Fruit fly (Drosophila melanogaster): ENCODE results near the gene cdm.

The cdm gene

dm6 chr3R:18223434-18223833 is 40.2 kb upstream of the cdm start, which contains the start of the genes mTerf5 and Non3 (continued):
- peak; percentile 85 for TF ChIP-seq Sry-δ (GFP tag; optimal IDR thresholded peaks at IDR 0.05)
- peak; percentile 61 for TF ChIP-seq CG30403 (GFP tag; optimal IDR thresholded peaks at IDR 0.05)
- TF ChIP-seq pum (GFP tag; optimal IDR thresholded peaks at IDR 0.05): peak; percentile 10
- TF ChIP-seq CG3065 (GFP tag; optimal IDR thresholded peaks at IDR 0.05): peak; percentile 21
- peak; percentile 52 for TF ChIP-seq CG8290 (GFP tag; optimal IDR thresholded peaks at IDR 0.05)
- TF ChIP-seq CG8290 (tag; optimal IDR thresholded peaks at IDR 0.05): peak in 1 of 2 experiments; percentile 20
- no peak for TF ChIP-seq CG12769 (tag; optimal IDR thresholded peaks at IDR 0.05)
- TF ChIP-seq HHEX (GFP tag; optimal IDR thresholded peaks at IDR 0.05): peak; percentile 40
- peak; percentile 44 for TF ChIP-seq CG10209 (GFP tag; optimal IDR thresholded peaks at IDR 0.05)
- no peak for TF ChIP-seq CG12236 (GFP tag; optimal IDR thresholded peaks at IDR 0.05)
- TF ChIP-seq D19B (GFP tag; optimal IDR thresholded peaks at IDR 0.05): no peak
- peak; percentile 2 for TF ChIP-seq CG2875 (GFP tag; optimal IDR thresholded peaks at IDR 0.05)
- peak; percentile 70 for TF ChIP-seq cwo (GFP tag; optimal IDR thresholded peaks at IDR 0.05)
- TF ChIP-seq Fer3 (tag; optimal IDR thresholded peaks at IDR 0.05): peak; percentile 42
- peak in 1 of 2 experiments; percentile 30 for TF ChIP-seq Pdp1 (GFP tag; optimal IDR thresholded peaks at IDR 0.05)
- TF ChIP-seq ase (GFP tag; IDR thresholded peaks at IDR 0.05): 0 out of 3 replicates have a peak, but pooled peaks have one; percentile 30
- peak; percentile 43 for TF ChIP-seq CG4424 (GFP tag; optimal IDR thresholded peaks at IDR 0.05)
- no peak for TF ChIP-seq gro (GFP tag; optimal IDR thresholded peaks at IDR 0.05)
- no peak for TF ChIP-seq crc (GFP tag; optimal IDR thresholded peaks at IDR 0.05)
- peak; percentile 82 for TF ChIP-seq Max (GFP tag; optimal IDR thresholded peaks at IDR 0.05)
- TF ChIP-seq Lim3 (GFP tag; IDR thresholded peaks at IDR 0.05): no peak
- no peak for TF ChIP-seq CG6654 (GFP tag; optimal IDR thresholded peaks at IDR 0.05)
- peak; percentile 31 for TF ChIP-seq Dp (GFP tag; optimal IDR thresholded peaks at IDR 0.05)
- no peak for TF ChIP-seq yki (optimal IDR thresholded peaks at IDR 0.05)
- TF ChIP-seq Abd-B (GFP tag; optimal IDR thresholded peaks at IDR 0.05): no peak
- TF ChIP-seq gcm (GFP tag; optimal IDR thresholded peaks at IDR 0.05): peak; percentile 73
- peak; percentile 24 for TF ChIP-seq Oli (tag; optimal IDR thresholded peaks at IDR 0.05)
- TF ChIP-seq gsb-n (tag; optimal IDR thresholded peaks at IDR 0.05): peak; percentile 58
- peak; percentile 38 for TF ChIP-seq bab2 (GFP tag; optimal IDR thresholded peaks at IDR 0.05)
- peak; percentile 51 for TF ChIP-seq Six4 (GFP tag; optimal IDR thresholded peaks at IDR 0.05)
- peak; percentile 84 for TF ChIP-seq amos (GFP tag; IDR thresholded peaks at IDR 0.05; ENCODE audit: partially characterized antibody)
- no peak for TF ChIP-seq Hr78 (GFP tag; optimal IDR thresholded peaks at IDR 0.05)
- no peak for TF ChIP-seq CG6765 (GFP tag; optimal IDR thresholded peaks at IDR 0.05)
- TF ChIP-seq CG6689 (GFP tag; IDR thresholded peaks at IDR 0.05): peak; percentile 57
- TF ChIP-seq CG3847 (GFP tag; IDR thresholded peaks at IDR 0.05): peak; percentile 54
- TF ChIP-seq pfk (GFP tag; optimal IDR thresholded peaks at IDR 0.05): no peak
- no peak for TF ChIP-seq hkb (optimal IDR thresholded peaks at IDR 0.05)
- TF ChIP-seq hkb (GFP tag; IDR thresholded peaks at IDR 0.05): peak; percentile 66
- TF ChIP-seq CG32532 (GFP tag; IDR thresholded peaks at IDR 0.05): peak; percentile 49; the same call in 1 of the 2 replicates
- TF ChIP-seq prd (optimal IDR thresholded peaks at IDR 0.05): no peak
- TF ChIP-seq prd (GFP tag; IDR thresholded peaks at IDR 0.05): peak; percentile 66
- peak; percentile 75 for TF ChIP-seq CG8924 (tag; optimal IDR thresholded peaks at IDR 0.05)
- TF ChIP-seq CG10959 (GFP tag; IDR thresholded peaks at IDR 0.05): no peak
- no peak for TF ChIP-seq da (GFP tag; optimal IDR thresholded peaks at IDR 0.05)
- peak; percentile 40 for TF ChIP-seq twi (tag; optimal IDR thresholded peaks at IDR 0.05)
- no peak for TF ChIP-seq CHES-1-like (GFP tag; optimal IDR thresholded peaks at IDR 0.05)
- TF ChIP-seq Rfx (GFP tag; IDR thresholded peaks at IDR 0.05): peak; percentile 59
- TF ChIP-seq ERR (GFP tag; optimal IDR thresholded peaks at IDR 0.05): no peak
- TF ChIP-seq scrt (GFP tag; optimal IDR thresholded peaks at IDR 0.05): peak; percentile 96
- TF ChIP-seq org-1 (GFP tag; optimal IDR thresholded peaks at IDR 0.05): no peak
- TF ChIP-seq unpg (GFP tag; optimal IDR thresholded peaks at IDR 0.05): peak; percentile 69
- TF ChIP-seq peb (GFP tag; IDR thresholded peaks at IDR 0.05): peak; percentile 17; the same call in 1 of the 2 replicates
